Worm (Caenorhabditis elegans): ENCODE data around the gene svh-1.

svh-1 gene

ce11 chrIV:8233268-8233667 lies 26.9 kb downstream of the svh-1 start:
- TF ChIP-seq pat-9 (tag; optimal IDR thresholded peaks at IDR 0.05) (no peak), ceh-34 (tag; optimal IDR thresholded peaks at IDR 0.05) (no peak), ceh-14 (tag; optimal IDR thresholded peaks at IDR 0.05) (no peak)

DNA sequence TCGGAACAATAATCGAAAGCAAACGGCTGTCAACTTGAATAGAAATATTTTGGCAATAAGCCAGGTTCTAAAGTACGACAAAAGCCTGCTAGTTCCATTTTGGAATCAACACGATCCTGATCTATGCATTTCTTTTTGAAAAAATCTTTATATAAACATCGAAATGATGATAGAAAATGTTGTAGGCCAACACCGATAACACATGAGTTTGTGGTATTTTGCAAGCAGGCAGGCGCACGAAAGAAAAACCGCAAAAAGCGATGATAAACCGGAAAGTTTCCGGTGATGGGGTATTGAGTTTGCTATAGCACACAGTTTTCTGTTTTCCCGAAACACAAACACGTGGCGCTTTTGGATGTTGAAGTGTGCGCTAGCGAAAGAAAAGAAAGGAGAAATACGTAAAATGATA lies 27.7 kb downstream of the svh-1 start:
- no peak for TF ChIP-seq ceh-22 (tag; optimal IDR thresholded peaks at IDR 0.05)
- TF ChIP-seq sox-4 (tag; optimal IDR thresholded peaks at IDR 0.05): no peak
- no peak for TF ChIP-seq unc-55 (GFP tag; optimal IDR thresholded peaks at IDR 0.05)
- TF ChIP-seq dve-1 (tag; optimal IDR thresholded peaks at IDR 0.05): no peak
- TF ChIP-seq lim-6 (tag; optimal IDR thresholded peaks at IDR 0.05): no peak
- no peak for TF ChIP-seq pat-9 (tag; optimal IDR thresholded peaks at IDR 0.05)
- TF ChIP-seq nhr-232 (tag; optimal IDR thresholded peaks at IDR 0.05): no peak
- TF ChIP-seq K02D7.2 (tag; optimal IDR thresholded peaks at IDR 0.05): no peak
- TF ChIP-seq unc-3 (GFP tag; conservative IDR thresholded peaks at IDR 0.05): no peak
- TF ChIP-seq unc-3 (tag; optimal IDR thresholded peaks at IDR 0.05): no peak
- no peak for TF ChIP-seq ttx-3 (tag; optimal IDR thresholded peaks at IDR 0.05)

ce11 chrIV:8235114-8235686 lies 28.8 kb downstream of the svh-1 start:
- TF ChIP-seq pag-3 (tag; optimal IDR thresholded peaks at IDR 0.05; ENCODE audit: borderline replicate concordance) (no peak), hlh-13 (GFP tag; optimal IDR thresholded peaks at IDR 0.05) (no peak), madf-2 (tag; optimal IDR thresholded peaks at IDR 0.05) (no peak), ztf-16 (tag; optimal IDR thresholded peaks at IDR 0.05) (no peak), dmd-4 (tag; optimal IDR thresholded peaks at IDR 0.05; ENCODE audit: borderline replicate concordance) (no peak), ceh-19 (GFP tag; optimal IDR thresholded peaks at IDR 0.05) (no peak), zip-5 (tag; optimal IDR thresholded peaks at IDR 0.05) (no peak), pha-4 (tag; optimal IDR thresholded peaks at IDR 0.05) (no peak), mec-3 (tag; optimal IDR thresholded peaks at IDR 0.05; ENCODE audit: borderline replicate concordance) (no peak), elt-2 (tag; optimal IDR thresholded peaks at IDR 0.05) (no peak)

ce11 chrIV:8236502-8236901 lies 30.1 kb downstream of the svh-1 start, which contains the start of gene nhr-66:
TSS of gene nhr-66 (minus strand) at chrIV:8236602.
- TF ChIP-seq pqm-1 (tag; optimal IDR thresholded peaks at IDR 0.05): no peak
- no peak for TF ChIP-seq elt-4 (tag; optimal IDR thresholded peaks at IDR 0.05)
- no peak for TF ChIP-seq elt-2 (tag; optimal IDR thresholded peaks at IDR 0.05)
- TF ChIP-seq lin-11 (tag; optimal IDR thresholded peaks at IDR 0.05): no peak
- no peak for TF ChIP-seq K02D7.2 (tag; optimal IDR thresholded peaks at IDR 0.05)
- no peak for TF ChIP-seq pax-1 (tag; optimal IDR thresholded peaks at IDR 0.05)
- TF ChIP-seq ceh-34 (tag; optimal IDR thresholded peaks at IDR 0.05): no peak
- TF ChIP-seq ceh-45 (GFP tag; IDR thresholded peaks at IDR 0.05): no peak
- TF ChIP-seq dmd-4 (tag; optimal IDR thresholded peaks at IDR 0.05; ENCODE audit: borderline replicate concordance): no peak
- no peak for TF ChIP-seq sdc-2 (tag; optimal IDR thresholded peaks at IDR 0.05)
- TF ChIP-seq ceh-2 (tag; optimal IDR thresholded peaks at IDR 0.05): no peak

ce11 chrIV:8239584-8239983 lies 33.2 kb downstream of the svh-1 start:
- TF ChIP-seq sox-4 (tag; optimal IDR thresholded peaks at IDR 0.05) (no peak), pha-4 (tag; optimal IDR thresholded peaks at IDR 0.05) (no peak), elt-2 (tag; optimal IDR thresholded peaks at IDR 0.05) (no peak), ceh-6 (GFP tag; optimal IDR thresholded peaks at IDR 0.05) (no peak), npax-4 (tag; optimal IDR thresholded peaks at IDR 0.05) (no peak), ceh-2 (tag; optimal IDR thresholded peaks at IDR 0.05) (no peak), pax-1 (tag; optimal IDR thresholded peaks at IDR 0.05) (no peak), nfya-1 (tag; optimal IDR thresholded peaks at IDR 0.05) (no peak), ceh-30 (tag; optimal IDR thresholded peaks at IDR 0.05) (no peak), lin-11 (tag; optimal IDR thresholded peaks at IDR 0.05) (no peak), ceh-19 (GFP tag; optimal IDR thresholded peaks at IDR 0.05) (no peak), pqm-1 (tag; optimal IDR thresholded peaks at IDR 0.05) (no peak), fkh-10 (GFP tag; optimal IDR thresholded peaks at IDR 0.05) (no peak), pag-3 (tag; optimal IDR thresholded peaks at IDR 0.05; ENCODE audit: borderline replicate concordance) (no peak), F13H6.1 (tag; optimal IDR thresholded peaks at IDR 0.05) (no peak), pat-9 (tag; optimal IDR thresholded peaks at IDR 0.05) (no peak), nhr-11 (tag; optimal IDR thresholded peaks at IDR 0.05) (no peak), ama-1 (optimal IDR thresholded peaks at IDR 0.05) (no peak), odd-2 (tag; optimal IDR thresholded peaks at IDR 0.05) (no peak)

Measured in whole organism, late embryonic.